Worm (Caenorhabditis elegans): ENCODE data around the gene M117.6.

Gene M117.6

ce11 chrIV:11822454-11822853 lies 5.5 kb downstream of the M117.6 start:
- TF ChIP-seq lin-26 (GFP tag; IDR thresholded peaks at IDR 0.05) = no peak
- TF ChIP-seq unc-130 (GFP tag; optimal IDR thresholded peaks at IDR 0.05) = peak; percentile 36
- TF ChIP-seq zfh-2 (GFP tag; conservative IDR thresholded peaks at IDR 0.05) = no peak
- TF ChIP-seq nfya-1 (tag; optimal IDR thresholded peaks at IDR 0.05; ENCODE audit: borderline replicate concordance, insufficient read depth) = no peak
- TF ChIP-seq lin-35 (GFP tag; optimal IDR thresholded peaks at IDR 0.05) = peak in 2 of 3 experiments; percentile 42 to 61
- TF ChIP-seq atf-7 (tag; optimal IDR thresholded peaks at IDR 0.05) = no peak
- peak; percentile 56; the same call in 1 of the 2 replicates for TF ChIP-seq pbrm-1 (GFP tag; IDR thresholded peaks at IDR 0.05)
- TF ChIP-seq akir-1 (GFP tag; optimal IDR thresholded peaks at IDR 0.05) = no peak
- no peak for TF ChIP-seq chd-7 (tag; optimal IDR thresholded peaks at IDR 0.05)
- no peak for TF ChIP-seq ccch-3 (GFP tag; optimal IDR thresholded peaks at IDR 0.05)
- TF ChIP-seq mel-28 (tag; optimal IDR thresholded peaks at IDR 0.05; ENCODE audit: borderline replicate concordance) = no peak
- no peak for TF ChIP-seq ceh-58 (GFP tag; IDR thresholded peaks at IDR 0.05)
- no peak for TF ChIP-seq nhr-80 (tag; optimal IDR thresholded peaks at IDR 0.05)
- no peak for TF ChIP-seq B0035.1 (tag; optimal IDR thresholded peaks at IDR 0.05)
- no peak for TF ChIP-seq Y79H2A.3 (GFP tag; conservative IDR thresholded peaks at IDR 0.05)
- no peak for TF ChIP-seq let-526 (GFP tag; IDR thresholded peaks at IDR 0.05)
- no peak for TF ChIP-seq somi-1 (GFP tag; optimal IDR thresholded peaks at IDR 0.05)
- TF ChIP-seq bed-2 (GFP tag; IDR thresholded peaks at IDR 0.05) = no peak
- TF ChIP-seq hmg-1.2 (GFP tag; IDR thresholded peaks at IDR 0.05) = peak; percentile 51
- TF ChIP-seq F55B11.4 (tag; optimal IDR thresholded peaks at IDR 0.05; ENCODE audit: borderline replicate concordance, insufficient read depth) = no peak
- peak; percentile 96 for TF ChIP-seq ceh-91 (GFP tag; IDR thresholded peaks at IDR 0.05)
- peak; percentile 26 for TF ChIP-seq snpc-1.3 (tag; optimal IDR thresholded peaks at IDR 0.05; ENCODE audit: insufficient read depth)
- no peak for TF ChIP-seq aptf-2 (GFP tag; conservative IDR thresholded peaks at IDR 0.05)
- TF ChIP-seq sea-2 (GFP tag; IDR thresholded peaks at IDR 0.05) = no peak
- TF ChIP-seq T07F8.4 (tag; optimal IDR thresholded peaks at IDR 0.05) = no peak
- TF ChIP-seq B0261.1 (tag; optimal IDR thresholded peaks at IDR 0.05) = no peak
- TF ChIP-seq nhr-179 (tag; optimal IDR thresholded peaks at IDR 0.05) = no peak
- peak; percentile 50; the same call in 1 of the 2 replicates for TF ChIP-seq rcor-1 (GFP tag; IDR thresholded peaks at IDR 0.05)
- no peak for TF ChIP-seq aptf-3 (GFP tag; IDR thresholded peaks at IDR 0.05)
- TF ChIP-seq F57C9.4 (tag; optimal IDR thresholded peaks at IDR 0.05) = no peak
- TF ChIP-seq nhr-120 (GFP tag; IDR thresholded peaks at IDR 0.05) = no peak
- TF ChIP-seq ekl-4 (GFP tag; IDR thresholded peaks at IDR 0.05) = peak; percentile 83
- TF ChIP-seq tlf-1 (GFP tag; optimal IDR thresholded peaks at IDR 0.05) = peak; percentile 65
- TF ChIP-seq F57A8.1 (GFP tag; optimal IDR thresholded peaks at IDR 0.05) = no peak
- peak; percentile 88 for TF ChIP-seq xnd-1 (tag; optimal IDR thresholded peaks at IDR 0.05)
- peak; percentile 96 for TF ChIP-seq hsf-1 (GFP tag; IDR thresholded peaks at IDR 0.05)
- TF ChIP-seq hrde-1 (tag; optimal IDR thresholded peaks at IDR 0.05; ENCODE audit: borderline replicate concordance) = no peak
- no peak for TF ChIP-seq mxl-1 (tag; optimal IDR thresholded peaks at IDR 0.05)
- no peak for TF ChIP-seq F10E7.11 (tag; optimal IDR thresholded peaks at IDR 0.05)
- TF ChIP-seq madf-8 (GFP tag; conservative IDR thresholded peaks at IDR 0.05) = peak; percentile 90
- no peak for TF ChIP-seq hlh-12 (tag; optimal IDR thresholded peaks at IDR 0.05)
- TF ChIP-seq snpc-4 (GFP tag; optimal IDR thresholded peaks at IDR 0.05) = no peak
- TF ChIP-seq snpc-4 (tag; optimal IDR thresholded peaks at IDR 0.05) = peak in 2 of 4 experiments; percentile 19 to 28
- no peak for TF ChIP-seq die-1 (tag; optimal IDR thresholded peaks at IDR 0.05)
- no peak for TF ChIP-seq egl-18 (GFP tag; IDR thresholded peaks at IDR 0.05)
- no peak for TF ChIP-seq madf-10 (tag; optimal IDR thresholded peaks at IDR 0.05)
- peak; percentile 43 for TF ChIP-seq mcd-1 (GFP tag; IDR thresholded peaks at IDR 0.05)
- TF ChIP-seq snpc-1.1 (tag; optimal IDR thresholded peaks at IDR 0.05; ENCODE audit: insufficient read depth) = no peak

Data from whole organism, young adult.